Fruit fly (Drosophila melanogaster): ENCODE data around the gene RpL9.

The RpL9 gene

DNA sequence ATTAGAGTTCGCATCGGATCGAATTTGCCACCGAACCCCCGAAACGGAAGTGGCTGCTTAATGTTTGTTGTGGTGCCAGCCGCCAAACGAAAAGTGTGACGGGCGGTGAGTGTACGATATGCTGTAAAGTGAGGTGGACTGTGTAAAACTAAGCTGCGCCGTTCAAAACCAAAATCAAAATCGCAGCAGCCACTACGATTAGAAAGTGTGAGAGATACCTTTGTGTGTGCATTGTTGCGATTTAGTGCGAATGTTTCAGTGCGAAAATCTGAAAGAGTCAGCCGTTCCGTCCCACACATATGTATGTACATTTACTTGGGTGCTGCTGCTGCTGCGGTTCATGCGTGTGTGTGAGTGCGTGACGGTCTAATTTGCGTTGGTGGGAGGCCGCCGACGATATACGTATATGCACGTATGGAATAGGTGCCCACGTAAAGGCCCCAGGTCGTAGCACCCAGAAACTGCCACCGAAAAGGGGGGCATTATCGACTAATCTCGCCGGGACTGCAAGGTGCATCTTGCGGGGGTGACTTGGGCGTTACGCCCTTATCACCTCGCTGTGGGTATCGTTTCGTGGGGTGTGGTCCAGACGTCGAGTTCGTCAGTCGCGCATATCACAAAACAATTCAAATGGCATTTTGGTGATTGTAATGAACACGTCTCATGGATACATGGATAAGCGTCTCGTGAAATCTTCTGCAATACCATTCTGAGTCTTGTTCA lies 27.0 kb downstream of the RpL9 start (continued):
- TF ChIP-seq CG12299 (tag; optimal IDR thresholded peaks at IDR 0.05) (no peak), C15 (GFP tag; IDR thresholded peaks at IDR 0.05) (no peak), cad (GFP tag; optimal IDR thresholded peaks at IDR 0.05) (no peak), Ada2b (GFP tag; IDR thresholded peaks at IDR 0.05) (no peak), CG10321 (GFP tag; IDR thresholded peaks at IDR 0.05) (no peak), CG15269 (tag; optimal IDR thresholded peaks at IDR 0.05) (no peak), NC2β (GFP tag; optimal IDR thresholded peaks at IDR 0.05) (no peak), Gug (GFP tag; IDR thresholded peaks at IDR 0.05) (no peak), exex (tag; optimal IDR thresholded peaks at IDR 0.05) (no peak), lov (optimal IDR thresholded peaks at IDR 0.05) (no peak), lov (GFP tag; IDR thresholded peaks at IDR 0.05) (no peak), Taf1 (GFP tag; IDR thresholded peaks at IDR 0.05) (no peak), kay (GFP tag; optimal IDR thresholded peaks at IDR 0.05) (no peak), cwo (GFP tag; optimal IDR thresholded peaks at IDR 0.05) (no peak), Blimp-1 (GFP tag; optimal IDR thresholded peaks at IDR 0.05) (no peak), Dfd (GFP tag; optimal IDR thresholded peaks at IDR 0.05) (no peak), CG17568 (GFP tag; optimal IDR thresholded peaks at IDR 0.05) (no peak), Hand (GFP tag; optimal IDR thresholded peaks at IDR 0.05) (no peak), trh (GFP tag; optimal IDR thresholded peaks at IDR 0.05) (no peak), MBD-R2 (GFP tag; IDR thresholded peaks at IDR 0.05) (peak; percentile 30; the same call in 1 of the 2 replicates), CG31388 (GFP tag; optimal IDR thresholded peaks at IDR 0.05) (no peak), CG11560 (tag; IDR thresholded peaks at IDR 0.05) (no peak), nmo (GFP tag; optimal IDR thresholded peaks at IDR 0.05) (no peak), nerfin-1 (tag; optimal IDR thresholded peaks at IDR 0.05) (no peak), Elba2 (GFP tag; optimal IDR thresholded peaks at IDR 0.05) (no peak), HmgZ (tag; optimal IDR thresholded peaks at IDR 0.05) (peak; percentile 27), prd (optimal IDR thresholded peaks at IDR 0.05) (no peak), prd (GFP tag; IDR thresholded peaks at IDR 0.05) (peak; percentile 23; the same call in 1 of the 3 replicates), tin (GFP tag; optimal IDR thresholded peaks at IDR 0.05) (no peak), zfh2 (GFP tag; optimal IDR thresholded peaks at IDR 0.05) (no peak), Hmx (GFP tag; optimal IDR thresholded peaks at IDR 0.05) (no peak), CG8089 (GFP tag; optimal IDR thresholded peaks at IDR 0.05) (no peak), CG34422 (GFP tag; IDR thresholded peaks at IDR 0.05) (0 out of 3 replicates have a peak, but pooled peaks have one; percentile 16), gfzf (GFP tag; optimal IDR thresholded peaks at IDR 0.05) (no peak), wek (GFP tag; optimal IDR thresholded peaks at IDR 0.05) (no peak), CG18619 (GFP tag; optimal IDR thresholded peaks at IDR 0.05) (no peak), Dp (GFP tag; optimal IDR thresholded peaks at IDR 0.05) (no peak), bcd (GFP tag; optimal IDR thresholded peaks at IDR 0.05) (no peak), CG7839 (tag; optimal IDR thresholded peaks at IDR 0.05) (no peak), unpg (GFP tag; optimal IDR thresholded peaks at IDR 0.05) (no peak), mam (GFP tag; optimal IDR thresholded peaks at IDR 0.05) (no peak), CG12659 (GFP tag; optimal IDR thresholded peaks at IDR 0.05) (no peak), Dip2 (GFP tag; IDR thresholded peaks at IDR 0.05) (no peak), caup (GFP tag; optimal IDR thresholded peaks at IDR 0.05; ENCODE audit: severe bottlenecking) (no peak), CG4424 (GFP tag; optimal IDR thresholded peaks at IDR 0.05) (no peak), CG4730 (GFP tag; IDR thresholded peaks at IDR 0.05) (no peak), H2.0 (GFP tag; IDR thresholded peaks at IDR 0.05) (no peak), CG6175 (GFP tag; IDR thresholded peaks at IDR 0.05) (no peak), run (tag; optimal IDR thresholded peaks at IDR 0.05) (no peak), CG18011 (GFP tag; optimal IDR thresholded peaks at IDR 0.05) (no peak), MESR4 (GFP tag; optimal IDR thresholded peaks at IDR 0.05) (peak; percentile 92)

All from whole organism, embryonic.